Fruit fly (Drosophila melanogaster) Kc167 (cell line): ENCODE data around the gene CG17648.

Experiments
- Myc ChIP-seq: fragments of >200 bp; optimal IDR thresholded peaks from 2 replicates; lab custom pipeline; 2017; ENCODE audit warnings: missing external identifiers
- Sin3A ChIP-seq: fragments of >200 bp; optimal IDR thresholded peaks from 2 replicates; lab custom pipeline; 2018; ENCODE audit warnings: missing external identifiers
- h ChIP-seq: fragments of >200 bp; optimal IDR thresholded peaks from 3 replicates; lab custom pipeline; 2018; ENCODE audit warnings: missing external identifiers
- insv ChIP-seq: fragments of >200 bp; optimal IDR thresholded peaks from 3 replicates; lab custom pipeline; 2018; ENCODE audit warnings: missing external identifiers
- psq ChIP-seq: fragments of >200 bp; optimal IDR thresholded peaks from 2 replicates; lab custom pipeline; 2017; ENCODE audit warnings: missing external identifiers
- ttk ChIP-seq: sonication (Bioruptor generic); optimal IDR thresholded peaks from 2 replicates; lab custom pipeline; 2017; ENCODE audit warnings: missing external identifiers

Gene CG17648

dm6 chr2L:1751953-1752352, at the start of gene CG17648, which contains the start of gene CG17712:
CG17648 (plus strand) TSS chr2L:1752308.
CG17712 (minus strand) TSS chr2L:1752122.
- no peak for TF ChIP-seq Myc
- no peak for TF ChIP-seq insv (lab: Kevin White, UChicago)
- no peak for TF ChIP-seq h (lab: Kevin White, UChicago)
- no peak for TF ChIP-seq Sin3A (lab: Kevin White, UChicago)
- no peak for TF ChIP-seq psq
- no peak for TF ChIP-seq ttk (lab: Kevin White, UChicago)

- no peak for TF ChIP-seq h (lab: Kevin White, UChicago)
- no peak for TF ChIP-seq insv (lab: Kevin White, UChicago)
- no peak for TF ChIP-seq psq
- TF ChIP-seq ttk (lab: Kevin White, UChicago), result no peak
- no peak for TF ChIP-seq Sin3A (lab: Kevin White, UChicago)
- no peak for TF ChIP-seq Myc
Measured at dm6 chr2L:1704746-1705145, 47.4 kb upstream of the CG17648 start, which contains the start of gene cpb. cpb (plus strand) TSS chr2L:1704902.

dm6 chr2L:1706961-1707360, 45.1 kb upstream of the CG17648 start:
- TF ChIP-seq h (lab: Kevin White, UChicago) (no peak), insv (lab: Kevin White, UChicago) (no peak), ttk (lab: Kevin White, UChicago) (no peak), Sin3A (lab: Kevin White, UChicago) (no peak), psq (no peak), Myc (no peak)

dm6 chr2L:1708110-1708509, 44.0 kb upstream of the CG17648 start:
- TF ChIP-seq Myc (no peak), ttk (lab: Kevin White, UChicago) (no peak), h (lab: Kevin White, UChicago) (no peak), Sin3A (lab: Kevin White, UChicago) (no peak), insv (lab: Kevin White, UChicago) (no peak), psq (no peak)

dm6 chr2L:1709316-1709715, 42.8 kb upstream of the CG17648 start:
- TF ChIP-seq Myc (no peak), ttk (lab: Kevin White, UChicago) (no peak), psq (no peak), insv (lab: Kevin White, UChicago) (no peak), h (lab: Kevin White, UChicago) (no peak), Sin3A (lab: Kevin White, UChicago) (no peak)

- no peak for TF ChIP-seq Myc
- no peak for TF ChIP-seq ttk (lab: Kevin White, UChicago)
- no peak for TF ChIP-seq insv (lab: Kevin White, UChicago)
- no peak for TF ChIP-seq h (lab: Kevin White, UChicago)
- no peak for TF ChIP-seq psq
- TF ChIP-seq Sin3A (lab: Kevin White, UChicago), result no peak
Measured at dm6 chr2L:1710224-1710623, 41.9 kb upstream of the CG17648 start, which contains the start of the genes CG17660 and mRpL48. CG17660 (minus strand) TSS chr2L:1710421. mRpL48 (plus strand) TSS chr2L:1710462.

- TF ChIP-seq ttk (lab: Kevin White, UChicago) (no peak), psq (no peak), Sin3A (lab: Kevin White, UChicago) (no peak), h (lab: Kevin White, UChicago) (no peak), insv (lab: Kevin White, UChicago) (no peak), Myc (no peak)
Measured at dm6 chr2L:1715699-1716333, 36.3 kb upstream of the CG17648 start, which contains the start of gene frtz. frtz (minus strand) TSS chr2L:1715851.

dm6 chr2L:1717247-1717646, 34.9 kb upstream of the CG17648 start:
- TF ChIP-seq psq (no peak), insv (lab: Kevin White, UChicago) (no peak), h (lab: Kevin White, UChicago) (no peak), Myc (no peak), ttk (lab: Kevin White, UChicago) (no peak), Sin3A (lab: Kevin White, UChicago) (no peak)

- no peak for TF ChIP-seq Sin3A (lab: Kevin White, UChicago)
- TF ChIP-seq h (lab: Kevin White, UChicago), result no peak
- TF ChIP-seq Myc, result no peak
- TF ChIP-seq psq, result no peak
- TF ChIP-seq ttk (lab: Kevin White, UChicago), result no peak
- no peak for TF ChIP-seq insv (lab: Kevin White, UChicago)
Measured at dm6 chr2L:1719971-1720370, 32.1 kb upstream of the CG17648 start.

- no peak for TF ChIP-seq insv (lab: Kevin White, UChicago)
- TF ChIP-seq Myc, result no peak
- TF ChIP-seq psq, result no peak
Measured at dm6 chr2L:1720846-1721506, 31.1 kb upstream of the CG17648 start.

dm6 chr2L:1722260-1722659, 29.8 kb upstream of the CG17648 start:
- TF ChIP-seq insv (lab: Kevin White, UChicago), result no peak

dm6 chr2L:1723135-1723936, 28.8 kb upstream of the CG17648 start:
- no peak for TF ChIP-seq insv (lab: Kevin White, UChicago)
- TF ChIP-seq h (lab: Kevin White, UChicago), result no peak
- no peak for TF ChIP-seq Sin3A (lab: Kevin White, UChicago)
- TF ChIP-seq ttk (lab: Kevin White, UChicago), result no peak
- no peak for TF ChIP-seq psq
- no peak for TF ChIP-seq Myc
